Worm (Caenorhabditis elegans) whole organism, early embryonic: ENCODE measurements around the gene Y66D12A.21.

Experiments
- B0310.2 ChIP-seq: sonication (generic microtip); optimal IDR thresholded peaks from 2 replicates; lab custom pipeline; 2016; ENCODE audit warnings: mild to moderate bottlenecking, missing genetic modification characterization, missing compliant biosample characterization
- F13C5.2 ChIP-seq: sonication (generic microtip); optimal IDR thresholded peaks from 2 replicates; lab custom pipeline; 2017; ENCODE audit warnings: mild to moderate bottlenecking, missing genetic modification characterization, inconsistent platforms, missing compliant biosample characterization
- aly-1 ChIP-seq: sonication (generic microtip); optimal IDR thresholded peaks from 2 replicates; lab custom pipeline; 2016; ENCODE audit warnings: missing genetic modification characterization, missing compliant biosample characterization
- ama-1 ChIP-seq: fragments of 150-350 bp; optimal IDR thresholded peaks from 2 replicates; lab custom pipeline; 2014
- ceh-13 ChIP-seq: fragments of 200-800 bp; sonication (Bioruptor generic); optimal IDR thresholded peaks from 2 replicates; lab custom pipeline; 2018; ENCODE audit warnings: mild to moderate bottlenecking, missing genetic modification characterization, missing compliant biosample characterization
- ceh-36 ChIP-seq: sonication (generic microtip); optimal IDR thresholded peaks from 2 replicates; lab custom pipeline; 2016; ENCODE audit warnings: missing genetic modification characterization, inconsistent platforms, missing compliant biosample characterization
- ets-7 ChIP-seq: sonication (generic microtip); optimal IDR thresholded peaks from 2 replicates; lab custom pipeline; 2016; ENCODE audit warnings: missing genotype, missing genetic modification characterization, missing compliant biosample characterization
- flt-1 ChIP-seq: fragments of 200-800 bp; sonication (Bioruptor generic); IDR thresholded peaks from 2 replicates; pipeline ENCODE4 v1.3.6; 2022; ENCODE audit warnings: missing genetic modification characterization, missing compliant biosample characterization
- hmbx-1 ChIP-seq: sonication (generic microtip); optimal IDR thresholded peaks from 2 replicates; lab custom pipeline; 2016; ENCODE audit warnings: mild to moderate bottlenecking, missing genetic modification characterization, missing compliant biosample characterization
- hmg-4 ChIP-seq: fragments of 200-800 bp; sonication (Bioruptor generic); optimal IDR thresholded peaks from 2 replicates; lab custom pipeline; 2018; ENCODE audit warnings: mild to moderate bottlenecking, missing genetic modification characterization, missing compliant biosample characterization
- hnd-1 ChIP-seq: sonication (generic microtip); optimal IDR thresholded peaks from 2 replicates; lab custom pipeline; 2016; ENCODE audit warnings: missing genetic modification characterization, missing compliant biosample characterization
- pes-1 ChIP-seq: fragments of 200-800 bp; sonication (Bioruptor generic); IDR thresholded peaks from 2 replicates; pipeline ENCODE4 v1.3.6; 2022; ENCODE audit warnings: missing genetic modification reagents, missing genetic modification characterization, missing compliant biosample characterization
- scrt-1 ChIP-seq: fragments of 200-800 bp; sonication (Bioruptor generic); IDR thresholded peaks from 2 replicates; pipeline ENCODE4 v1.3.6; 2022; ENCODE audit warnings: missing genetic modification characterization, missing compliant biosample characterization
- sea-1 ChIP-seq: fragments of 200-800 bp; sonication (Bioruptor generic); conservative IDR thresholded peaks from 2 replicates; pipeline ENCODE4 v1.3.6; 2022; ENCODE audit warnings: missing genetic modification characterization, missing compliant biosample characterization
- tbx-11 ChIP-seq: fragments of 200-800 bp; sonication (Bioruptor generic); IDR thresholded peaks from 2 replicates; pipeline ENCODE4 v1.3.6; 2022; ENCODE audit warnings: missing genetic modification characterization, missing compliant biosample characterization
- tbx-37 ChIP-seq: fragments of 200-800 bp; sonication (Bioruptor generic); conservative IDR thresholded peaks from 2 replicates; pipeline ENCODE4 v1.3.6; 2022; ENCODE audit warnings: missing genetic modification reagents, missing genetic modification characterization, missing compliant biosample characterization
- tra-4 ChIP-seq: sonication (generic microtip); optimal IDR thresholded peaks from 2 replicates; lab custom pipeline; 2017; ENCODE audit warnings: missing genetic modification characterization, missing compliant biosample characterization

Y66D12A.21 gene

DNA sequence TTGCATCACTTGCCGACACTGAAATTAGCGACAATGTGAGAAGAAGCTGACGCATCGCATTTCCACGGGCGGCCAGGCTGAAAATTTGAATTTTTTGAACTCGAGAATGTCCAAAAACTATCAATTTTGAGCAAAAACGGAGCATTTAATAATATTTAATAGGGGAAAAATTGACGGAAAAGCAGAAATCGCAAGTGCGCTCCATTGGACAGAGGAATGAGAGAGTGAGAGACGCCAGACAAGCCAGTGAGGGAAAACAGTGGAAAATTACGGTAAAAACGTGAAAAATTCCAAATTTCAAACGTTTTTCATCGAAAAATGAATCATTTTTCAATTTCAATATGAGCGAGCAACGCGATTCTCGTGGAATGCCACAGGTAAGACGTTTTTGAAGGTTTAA lies at the start of gene Y66D12A.21, which contains the start of gene spe-6:
Gene Y66D12A.21 (minus strand): TSS at position 90 of the 400 bp plus-strand sequence.
Gene spe-6 (plus strand): TSS at position 276 of the 400 bp plus-strand sequence.
- TF ChIP-seq aly-1 (tag; lab: Kevin White, UChicago) (no peak), ceh-36 (tag; lab: Kevin White, UChicago) (no peak), F13C5.2 (tag; lab: Kevin White, UChicago) (no peak), ceh-13 (no peak), flt-1 (GFP tag; lab: Robert Waterston, UW) (no peak), tbx-37 (no peak), ama-1 (lab: Kevin White, UChicago) (no peak), B0310.2 (tag; lab: Kevin White, UChicago) (no peak), hmbx-1 (tag; lab: Kevin White, UChicago) (no peak), pes-1 (GFP tag; lab: Robert Waterston, UW) (no peak), hnd-1 (no peak), scrt-1 (GFP tag; lab: Robert Waterston, UW) (no peak), hmg-4 (no peak)

DNA sequence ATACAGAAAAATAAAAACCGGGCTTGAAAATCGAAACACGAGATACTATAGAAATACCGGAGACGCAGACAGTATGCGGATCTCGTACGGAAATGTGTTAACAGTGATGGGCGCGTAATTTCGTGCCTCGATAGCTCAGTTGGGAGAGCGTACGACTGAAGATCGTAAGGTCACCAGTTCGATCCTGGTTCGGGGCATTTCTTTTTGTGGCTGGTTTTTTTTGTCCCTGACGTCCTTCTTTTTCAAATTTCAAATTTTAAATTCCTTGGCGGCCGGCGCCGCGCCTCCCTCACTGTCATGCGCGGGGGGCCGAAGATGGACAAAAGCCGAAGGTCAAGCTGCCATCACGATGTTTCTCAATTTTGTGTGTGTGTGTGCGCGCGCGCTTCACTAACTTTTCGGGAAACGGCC lies 49.6 kb upstream of the Y66D12A.21 start:
- TF ChIP-seq B0310.2 (tag; lab: Kevin White, UChicago) (no peak), sea-1 (GFP tag; lab: Robert Waterston, UW) (0 out of 2 replicates have a peak, but pooled peaks have one; percentile 47), scrt-1 (GFP tag; lab: Robert Waterston, UW) (0 out of 2 replicates have a peak, but pooled peaks have one; percentile 18), tbx-37 (no peak), flt-1 (GFP tag; lab: Robert Waterston, UW) (no peak), tbx-11 (GFP tag; lab: Robert Waterston, UW) (no peak), tra-4 (tag; lab: Kevin White, UChicago) (no peak), ceh-13 (no peak), hmg-4 (no peak), pes-1 (GFP tag; lab: Robert Waterston, UW) (no peak), hmbx-1 (tag; lab: Kevin White, UChicago) (no peak), ama-1 (lab: Kevin White, UChicago) (no peak), ets-7 (tag; lab: Kevin White, UChicago) (no peak)

DNA sequence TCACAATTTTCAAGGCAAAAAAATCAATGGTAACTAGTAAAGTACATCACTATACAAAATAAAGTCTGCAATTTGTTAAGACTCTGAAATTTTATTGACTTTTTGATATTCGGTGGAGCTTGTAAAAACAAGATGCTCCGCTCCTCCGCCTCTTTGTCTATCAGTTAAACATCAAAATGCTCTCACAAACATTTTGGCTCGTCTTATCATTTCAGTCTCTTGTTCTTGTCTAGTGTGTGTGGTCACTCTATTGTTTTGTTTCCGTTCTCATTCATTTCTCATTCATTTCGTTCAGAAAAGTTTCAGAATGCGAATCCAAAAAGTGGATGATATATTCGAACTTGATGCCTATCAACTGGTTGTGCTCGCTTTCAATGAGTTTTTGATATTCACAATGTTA lies 43.0 kb upstream of the Y66D12A.21 start, which contains the start of gene Y66D12A.13:
Gene Y66D12A.13 (plus strand): TSS at position 301 of the 400 bp plus-strand sequence.
- no peak for TF ChIP-seq tbx-37
- TF ChIP-seq ceh-36 (tag; lab: Kevin White, UChicago) = no peak
- TF ChIP-seq F13C5.2 (tag; lab: Kevin White, UChicago) = no peak
- TF ChIP-seq B0310.2 (tag; lab: Kevin White, UChicago) = no peak
- TF ChIP-seq hmg-4 = no peak
- TF ChIP-seq ets-7 (tag; lab: Kevin White, UChicago) = no peak
- TF ChIP-seq tbx-11 (GFP tag; lab: Robert Waterston, UW) = no peak
- TF ChIP-seq sea-1 (GFP tag; lab: Robert Waterston, UW) = no peak
- TF ChIP-seq hmbx-1 (tag; lab: Kevin White, UChicago) = no peak
- TF ChIP-seq scrt-1 (GFP tag; lab: Robert Waterston, UW) = no peak
- TF ChIP-seq ama-1 (lab: Kevin White, UChicago) = no peak
- no peak for TF ChIP-seq aly-1 (tag; lab: Kevin White, UChicago)
- TF ChIP-seq flt-1 (GFP tag; lab: Robert Waterston, UW) = no peak
- TF ChIP-seq tra-4 (tag; lab: Kevin White, UChicago) = no peak
- TF ChIP-seq ceh-13 = no peak
- TF ChIP-seq pes-1 (GFP tag; lab: Robert Waterston, UW) = no peak
- TF ChIP-seq hnd-1 = no peak

DNA sequence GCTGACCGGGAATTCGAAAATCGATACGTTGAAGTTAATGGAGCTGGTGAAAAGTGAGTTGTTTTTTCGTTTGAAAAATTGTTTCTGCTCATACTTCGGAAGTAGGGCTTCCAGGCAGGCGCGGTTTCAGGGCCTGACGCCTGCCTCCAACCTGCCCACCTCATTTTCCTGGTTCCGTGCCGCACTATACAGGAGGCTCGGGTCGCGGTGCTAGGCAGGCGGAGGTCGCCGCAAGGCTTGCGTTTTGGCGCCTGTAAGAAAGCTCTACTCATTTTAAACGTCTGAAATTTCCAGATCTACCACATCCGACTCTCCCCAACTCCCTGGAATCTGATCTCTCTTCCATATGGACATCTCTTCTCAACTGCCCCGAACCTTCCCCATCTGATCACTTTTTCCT lies 39.8 kb upstream of the Y66D12A.21 start:
- TF ChIP-seq tbx-11 (GFP tag; lab: Robert Waterston, UW) (no peak), hnd-1 (no peak), scrt-1 (GFP tag; lab: Robert Waterston, UW) (no peak), ama-1 (lab: Kevin White, UChicago) (no peak), aly-1 (tag; lab: Kevin White, UChicago) (no peak), F13C5.2 (tag; lab: Kevin White, UChicago) (no peak), tbx-37 (no peak), hmbx-1 (tag; lab: Kevin White, UChicago) (no peak), pes-1 (GFP tag; lab: Robert Waterston, UW) (no peak), ets-7 (tag; lab: Kevin White, UChicago) (no peak)

DNA sequence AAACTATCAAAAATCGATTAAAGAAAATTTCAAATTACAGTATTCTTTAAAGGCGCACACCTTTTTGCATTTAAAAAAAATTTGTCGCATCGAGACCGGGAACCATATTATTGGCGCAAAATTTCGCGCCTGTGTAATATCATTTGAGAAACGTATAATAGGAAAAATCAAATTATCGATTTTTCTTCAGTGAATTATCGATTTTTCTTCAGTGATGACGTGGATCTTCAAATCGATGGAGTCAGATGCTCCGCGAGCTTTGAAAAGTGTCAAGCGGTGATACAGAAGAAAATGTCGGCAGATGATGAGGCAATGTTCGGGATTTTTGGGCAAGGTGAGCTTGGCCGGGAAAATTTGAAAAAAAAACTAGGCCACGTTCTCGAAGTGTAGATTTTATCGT lies 30.4 kb upstream of the Y66D12A.21 start:
- no peak for TF ChIP-seq aly-1 (tag; lab: Kevin White, UChicago)
- no peak for TF ChIP-seq sea-1 (GFP tag; lab: Robert Waterston, UW)
- no peak for TF ChIP-seq scrt-1 (GFP tag; lab: Robert Waterston, UW)
- TF ChIP-seq ets-7 (tag; lab: Kevin White, UChicago) = no peak
- no peak for TF ChIP-seq hmbx-1 (tag; lab: Kevin White, UChicago)
- TF ChIP-seq tbx-11 (GFP tag; lab: Robert Waterston, UW) = no peak
- TF ChIP-seq flt-1 (GFP tag; lab: Robert Waterston, UW) = no peak
- TF ChIP-seq hnd-1 = no peak
- no peak for TF ChIP-seq F13C5.2 (tag; lab: Kevin White, UChicago)
- no peak for TF ChIP-seq ceh-36 (tag; lab: Kevin White, UChicago)
- TF ChIP-seq ceh-13 = no peak

DNA sequence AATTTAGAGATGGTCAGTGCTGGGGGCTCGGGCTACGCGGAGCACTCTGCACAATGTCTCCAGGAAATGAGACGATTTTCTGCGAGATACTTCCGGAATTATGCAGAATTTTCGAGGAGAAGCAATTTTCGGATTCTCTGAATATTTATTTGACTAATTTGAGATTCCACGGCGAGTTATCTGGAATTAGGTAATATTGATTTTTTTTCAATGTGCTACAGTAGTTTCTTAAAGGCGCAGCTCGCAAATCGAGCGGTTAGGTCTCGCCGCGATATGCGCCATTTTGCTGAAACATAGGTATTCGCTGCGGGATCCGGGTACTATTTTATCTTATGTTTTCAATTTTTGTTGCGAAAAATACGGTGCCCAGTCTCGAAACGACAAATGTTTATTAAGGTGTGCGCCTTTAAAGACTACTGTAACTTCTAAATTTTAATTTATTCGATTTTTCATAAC lies 29.6 kb upstream of the Y66D12A.21 start, which contains the start of gene nrps-1:
Gene nrps-1 (plus strand): TSS at position 51 of the 456 bp plus-strand sequence.
- TF ChIP-seq ceh-13 (no peak), B0310.2 (tag; lab: Kevin White, UChicago) (no peak), tbx-11 (GFP tag; lab: Robert Waterston, UW) (no peak), tra-4 (tag; lab: Kevin White, UChicago) (no peak), tbx-37 (no peak), F13C5.2 (tag; lab: Kevin White, UChicago) (no peak), ceh-36 (tag; lab: Kevin White, UChicago) (no peak), scrt-1 (GFP tag; lab: Robert Waterston, UW) (no peak), aly-1 (tag; lab: Kevin White, UChicago) (no peak), hmg-4 (no peak), hnd-1 (no peak), ama-1 (lab: Kevin White, UChicago) (no peak), hmbx-1 (tag; lab: Kevin White, UChicago) (no peak), ets-7 (tag; lab: Kevin White, UChicago) (no peak), sea-1 (GFP tag; lab: Robert Waterston, UW) (no peak), pes-1 (GFP tag; lab: Robert Waterston, UW) (no peak), flt-1 (GFP tag; lab: Robert Waterston, UW) (no peak)
